Fruit fly (Drosophila melanogaster) whole organism, embryonic: ENCODE measurements around the gene CG7483.

Experiments
- C15 ChIP-seq: fragments of 200-800 bp; sonication (Bioruptor generic); IDR thresholded peaks from 3 replicates; pipeline ENCODE4 v1.3.6; 2022; ENCODE audit warnings: missing biosample characterization, missing genetic modification characterization
- CG10209 ChIP-seq: fragments of 200-800 bp; sonication (Bioruptor generic); optimal IDR thresholded peaks from 3 replicates; lab custom pipeline; 2017; ENCODE audit warnings: missing biosample characterization, mild to moderate bottlenecking, missing genetic modification characterization, missing genetic modification reagents
- CG10431 ChIP-seq: fragments of 200-800 bp; sonication (Bioruptor generic); optimal IDR thresholded peaks from 3 replicates; lab custom pipeline; 2018; ENCODE audit warnings: missing biosample characterization, mild to moderate bottlenecking, missing genetic modification characterization
- CG11398 ChIP-seq: fragments of 200-800 bp; sonication (Bioruptor generic); optimal IDR thresholded peaks from 2 replicates; lab custom pipeline; 2016; ENCODE audit warnings: missing biosample characterization, missing genetic modification characterization
- CG15479 ChIP-seq: fragments of 200-800 bp; sonication (Bioruptor generic); optimal IDR thresholded peaks from 3 replicates; lab custom pipeline; 2019; ENCODE audit warnings: missing biosample characterization, mild to moderate bottlenecking, missing genetic modification characterization, moderate library complexity
- CG16779 ChIP-seq: fragments of 200-800 bp; sonication (Bioruptor generic); IDR thresholded peaks from 2 replicates; pipeline ENCODE4 v1.3.6; 2022; ENCODE audit warnings: missing biosample characterization, missing genetic modification characterization
- CG16815 ChIP-seq: fragments of 200-800 bp; sonication (Bioruptor generic); optimal IDR thresholded peaks from 3 replicates; lab custom pipeline; 2017; ENCODE audit warnings: missing biosample characterization, mild to moderate bottlenecking, missing genetic modification characterization
- CG17328 ChIP-seq: fragments of 200-800 bp; sonication (Bioruptor generic); IDR thresholded peaks from 2 replicates; pipeline ENCODE4 v1.3.6; 2022; ENCODE audit warnings: missing biosample characterization, missing genetic modification characterization
- CG31441 ChIP-seq: fragments of 200-800 bp; sonication (Bioruptor generic); IDR thresholded peaks from 2 replicates; pipeline ENCODE4 v1.3.6; 2022; ENCODE audit warnings: missing biosample characterization, missing genetic modification characterization
- CG32532 ChIP-seq: fragments of 200-800 bp; sonication (Bioruptor generic); IDR thresholded peaks from 2 replicates; pipeline ENCODE4 v1.3.6; 2022; ENCODE audit warnings: missing biosample characterization, missing genetic modification characterization
- CG3726 ChIP-seq: fragments of 200-800 bp; sonication (Bioruptor generic); IDR thresholded peaks from 3 replicates; pipeline ENCODE4, ENCODE4 v1.3.6; 2022; ENCODE audit warnings: missing biosample characterization, missing genetic modification characterization
- CG6683 ChIP-seq: fragments of 200-800 bp; sonication (Bioruptor generic); optimal IDR thresholded peaks from 2 replicates; lab custom pipeline; 2017; ENCODE audit warnings: missing biosample characterization, mild to moderate bottlenecking, missing genetic modification characterization, missing genetic modification reagents
- CG7928 ChIP-seq: fragments of 200-800 bp; sonication (Bioruptor generic); optimal IDR thresholded peaks from 2 replicates; lab custom pipeline; 2017; ENCODE audit warnings: missing biosample characterization, mild to moderate bottlenecking, missing genetic modification characterization
- CG8281 ChIP-seq: fragments of 200-800 bp; sonication (Bioruptor generic); optimal IDR thresholded peaks from 2 replicates; lab custom pipeline; 2018; ENCODE audit warnings: missing biosample characterization, mild to moderate bottlenecking, missing genetic modification characterization, moderate library complexity
- Deaf1 ChIP-seq: fragments of 200-800 bp; optimal IDR thresholded peaks from 3 replicates; lab custom pipeline; 2019; ENCODE audit warnings: missing biosample characterization, mild to moderate bottlenecking, missing genetic modification characterization, moderate library complexity
- Ets65A ChIP-seq: fragments of 200-800 bp; sonication (Bioruptor generic); peaks from one replicate; lab custom pipeline; 2016; ENCODE audit warnings: missing biosample characterization, missing genetic modification characterization
- HLH3B ChIP-seq: fragments of 200-800 bp; sonication (Bioruptor generic); IDR thresholded peaks from 2 replicates; pipeline ENCODE4 v1.3.6; 2022; ENCODE audit warnings: missing biosample characterization, missing genetic modification characterization
- HLH4C ChIP-seq: fragments of 200-800 bp; sonication (Bioruptor generic); IDR thresholded peaks from 3 replicates; pipeline ENCODE4 v1.3.6; 2022; ENCODE audit warnings: missing biosample characterization, missing genetic modification characterization; ENCODE audit not compliant: partially characterized antibody
- HLHmδ ChIP-seq: fragments of 200-800 bp; sonication (Bioruptor generic); optimal IDR thresholded peaks from 2 replicates; lab custom pipeline; 2018; ENCODE audit warnings: missing biosample characterization, mild to moderate bottlenecking, missing genetic modification characterization, moderate library complexity
- Hmx ChIP-seq: fragments of 200-800 bp; sonication (Bioruptor generic); optimal IDR thresholded peaks from 2 replicates; lab custom pipeline; 2016; ENCODE audit warnings: missing biosample characterization, missing genetic modification characterization
- Jarid2 ChIP-seq: fragments of 200-800 bp; sonication (Bioruptor generic); optimal IDR thresholded peaks from 3 replicates; lab custom pipeline; 2017; ENCODE audit warnings: mild to moderate bottlenecking, missing biosample characterization, missing genetic modification reagents, missing genetic modification characterization
- MTF-1 ChIP-seq: fragments of 200-800 bp; sonication (Bioruptor generic); optimal IDR thresholded peaks from 2 replicates; lab custom pipeline; 2018; ENCODE audit warnings: missing biosample characterization, mild to moderate bottlenecking, missing genetic modification characterization, borderline replicate concordance
- Mes4 ChIP-seq: fragments of 200-800 bp; sonication (Bioruptor generic); optimal IDR thresholded peaks from 2 replicates; lab custom pipeline; 2016; ENCODE audit warnings: missing biosample characterization, missing genetic modification characterization
- NC2β ChIP-seq: fragments of 200-800 bp; sonication (Bioruptor generic); optimal IDR thresholded peaks from 2 replicates; lab custom pipeline; 2016; ENCODE audit warnings: missing biosample characterization, missing genetic modification characterization
- Neu2 ChIP-seq: fragments of 200-800 bp; sonication (Bioruptor generic); optimal IDR thresholded peaks from 3 replicates; lab custom pipeline; 2016; ENCODE audit warnings: missing biosample characterization, missing genetic modification characterization, borderline replicate concordance
- Nf-YB ChIP-seq: fragments of 200-800 bp; sonication (Bioruptor generic); optimal IDR thresholded peaks from 3 replicates; lab custom pipeline; 2019; ENCODE audit warnings: missing biosample characterization, mild to moderate bottlenecking, missing genetic modification characterization, moderate library complexity
- Nf-YC ChIP-seq: fragments of 200-800 bp; optimal IDR thresholded peaks from 3 replicates; lab custom pipeline; 2019; ENCODE audit warnings: missing biosample characterization, mild to moderate bottlenecking, missing genetic modification characterization, moderate library complexity
- Opbp ChIP-seq: fragments of 200-800 bp; sonication (Bioruptor generic); IDR thresholded peaks from 3 replicates; pipeline ENCODE4 v1.3.6; 2022; ENCODE audit warnings: missing biosample characterization, missing genetic modification characterization; ENCODE audit not compliant: partially characterized antibody
- TFAM ChIP-seq: fragments of 200-800 bp; sonication (Bioruptor generic); optimal IDR thresholded peaks from 2 replicates; lab custom pipeline; 2017; ENCODE audit warnings: missing biosample characterization, missing genetic modification characterization, inconsistent platforms
- Trl ChIP-seq, 3 experiments: fragments of >200 bp in 2 of 3; fragments of 200-800 bp in 1 of 3; sonication (Bioruptor generic) in 1 of 3; optimal IDR thresholded peaks; 2 replicates in 1 of 3; 3 replicates in 2 of 3; lab custom pipeline; 2016 to 2017; ENCODE audit warnings: missing biosample characterization in 1 of 3, missing genetic modification characterization in 1 of 3
- Vsx1 ChIP-seq: fragments of 200-800 bp; sonication (Bioruptor generic); optimal IDR thresholded peaks from 2 replicates; lab custom pipeline; 2017; ENCODE audit warnings: missing biosample characterization, mild to moderate bottlenecking, missing genetic modification characterization, missing genetic modification reagents
- crol ChIP-seq: fragments of 200-800 bp; sonication (Bioruptor generic); IDR thresholded peaks from 2 replicates; pipeline ENCODE4 v1.3.6; 2022; ENCODE audit warnings: missing biosample characterization, missing genetic modification characterization
- jing ChIP-seq: fragments of 200-800 bp; sonication (Bioruptor generic); optimal IDR thresholded peaks from 2 replicates; lab custom pipeline; 2018; ENCODE audit warnings: missing biosample characterization, mild to moderate bottlenecking, missing genetic modification characterization
- kah ChIP-seq: fragments of 200-800 bp; sonication (Bioruptor generic); optimal IDR thresholded peaks from 2 replicates; lab custom pipeline; 2018; ENCODE audit warnings: missing biosample characterization, mild to moderate bottlenecking, missing genetic modification characterization
- phol ChIP-seq: fragments of 200-800 bp; sonication (Bioruptor generic); optimal IDR thresholded peaks from 3 replicates; lab custom pipeline; 2018; ENCODE audit warnings: missing biosample characterization, mild to moderate bottlenecking, missing genetic modification characterization, moderate library complexity
- sens ChIP-seq: fragments of 200-800 bp; sonication (Bioruptor generic); peaks from one replicate; lab custom pipeline; 2016; ENCODE audit warnings: missing biosample characterization, missing genetic modification characterization
- seq ChIP-seq: fragments of 200-800 bp; sonication (Bioruptor generic); IDR thresholded peaks from 2 replicates; pipeline ENCODE4 v1.3.6; 2022; ENCODE audit warnings: missing biosample characterization, missing genetic modification characterization
- sim ChIP-seq: fragments of 200-800 bp; sonication (Bioruptor generic); IDR thresholded peaks from 2 replicates; pipeline ENCODE4 v1.3.6; 2022; ENCODE audit warnings: missing biosample characterization, missing genetic modification characterization
- tll ChIP-seq, 2 experiments: fragments of 200-800 bp in 1 of 2; fragments of >200 bp in 1 of 2; sonication (Bioruptor generic) in 1 of 2; optimal IDR thresholded peaks; 2 replicates each; lab custom pipeline; 2017 to 2019; ENCODE audit warnings: missing biosample characterization in 2 of 2, missing genetic modification characterization in 2 of 2, mild to moderate bottlenecking in 1 of 2, moderate library complexity in 1 of 2
- unpg ChIP-seq: fragments of 200-800 bp; sonication (Bioruptor generic); optimal IDR thresholded peaks from 3 replicates; lab custom pipeline; 2018; ENCODE audit warnings: missing biosample characterization, mild to moderate bottlenecking, missing genetic modification characterization, moderate library complexity
- wor ChIP-seq: fragments of 200-800 bp; sonication (Bioruptor generic); IDR thresholded peaks from 2 replicates; pipeline ENCODE4 v1.3.6; 2022; ENCODE audit warnings: missing biosample characterization, missing genetic modification characterization
- zen ChIP-seq: fragments of 200-800 bp; sonication (Bioruptor generic); optimal IDR thresholded peaks from 3 replicates; lab custom pipeline; 2018; ENCODE audit warnings: missing biosample characterization, mild to moderate bottlenecking, missing genetic modification characterization, moderate library complexity

Gene CG7483

dm6 chr3R:8277494-8278293, 35.3 kb upstream of the CG7483 start, which contains the start of gene ato:
Gene ato, plus strand, starts transcription at chr3R:8278052.
- TF ChIP-seq Nf-YB = peak; percentile 94
- peak; percentile 57 for TF ChIP-seq Jarid2 (GFP tag; lab: Kevin White, UChicago)
- no peak for TF ChIP-seq CG10209
- peak; percentile 53 for TF ChIP-seq sens
- no peak for TF ChIP-seq CG7928 (GFP tag; lab: Kevin White, UChicago)
- no peak for TF ChIP-seq unpg (GFP tag; lab: Kevin White, UChicago)
- TF ChIP-seq TFAM = no peak
- no peak for TF ChIP-seq HLH3B (GFP tag; lab: Robert Waterston, UW)
- peak; percentile 94 for TF ChIP-seq Nf-YC (tag; lab: Kevin White, UChicago)
- TF ChIP-seq NC2β (GFP tag; lab: Kevin White, UChicago) = no peak
- TF ChIP-seq seq (GFP tag; lab: Robert Waterston, UW) = no peak
- TF ChIP-seq crol (GFP tag; lab: Robert Waterston, UW) = peak; percentile 80
- peak; percentile 94 for TF ChIP-seq CG15479 (GFP tag; lab: Kevin White, UChicago)
- TF ChIP-seq CG16779 (GFP tag; lab: Robert Waterston, UW) = no peak
- TF ChIP-seq CG31441 (GFP tag; lab: Robert Waterston, UW) = no peak
- peak; percentile 90 for TF ChIP-seq Deaf1 (tag; lab: Kevin White, UChicago)
- TF ChIP-seq Ets65A = peak; percentile 15
- TF ChIP-seq HLHmδ = peak; percentile 95
- no peak for TF ChIP-seq jing
- TF ChIP-seq CG6683 (GFP tag; lab: Kevin White, UChicago) = no peak
- TF ChIP-seq tll (GFP tag; optimal IDR thresholded peaks at IDR 0.05; lab: Kevin White, UChicago) = peak in 1 of 2 experiments; percentile 56
- no peak for TF ChIP-seq Mes4 (GFP tag; lab: Kevin White, UChicago)
- TF ChIP-seq Neu2 = peak; percentile 41
- TF ChIP-seq CG16815 (GFP tag; lab: Kevin White, UChicago) = no peak
- no peak for TF ChIP-seq Vsx1 (GFP tag; lab: Kevin White, UChicago)

dm6 chr3R:8279970-8280369, 33.0 kb upstream of the CG7483 start:
- TF ChIP-seq Hmx (GFP tag; lab: Kevin White, UChicago) = no peak
- no peak for TF ChIP-seq CG3726 (GFP tag; lab: Robert Waterston, UW)
- TF ChIP-seq CG10431 (GFP tag; lab: Kevin White, UChicago) = no peak
- no peak for TF ChIP-seq kah (GFP tag; lab: Kevin White, UChicago)
- TF ChIP-seq sens = peak; percentile 19
- no peak for TF ChIP-seq C15
- no peak for TF ChIP-seq CG17328 (GFP tag; lab: Robert Waterston, UW)
- TF ChIP-seq HLH4C (GFP tag; lab: Robert Waterston, UW) = no peak
- TF ChIP-seq MTF-1 (GFP tag; lab: Kevin White, UChicago) = no peak
- TF ChIP-seq sim (GFP tag; lab: Robert Waterston, UW) = no peak
- TF ChIP-seq Opbp (GFP tag; lab: Robert Waterston, UW) = 0 out of 3 replicates have a peak, but pooled peaks have one; percentile 32
- no peak for TF ChIP-seq phol (tag; lab: Kevin White, UChicago)
- TF ChIP-seq zen = no peak
- no peak for TF ChIP-seq wor (GFP tag; lab: Robert Waterston, UW)
- TF ChIP-seq CG32532 = no peak
- peak; percentile 90 for TF ChIP-seq CG8281 (tag; lab: Kevin White, UChicago)
- no peak for TF ChIP-seq CG11398
- TF ChIP-seq Trl (optimal IDR thresholded peaks at IDR 0.05; lab: Kevin White, UChicago) = no peak
- no peak for TF ChIP-seq Trl (GFP tag; optimal IDR thresholded peaks at IDR 0.05; lab: Kevin White, UChicago)
